Fruit fly (Drosophila melanogaster): ENCODE results near the gene Ets21C.

The Ets21C gene

DNA sequence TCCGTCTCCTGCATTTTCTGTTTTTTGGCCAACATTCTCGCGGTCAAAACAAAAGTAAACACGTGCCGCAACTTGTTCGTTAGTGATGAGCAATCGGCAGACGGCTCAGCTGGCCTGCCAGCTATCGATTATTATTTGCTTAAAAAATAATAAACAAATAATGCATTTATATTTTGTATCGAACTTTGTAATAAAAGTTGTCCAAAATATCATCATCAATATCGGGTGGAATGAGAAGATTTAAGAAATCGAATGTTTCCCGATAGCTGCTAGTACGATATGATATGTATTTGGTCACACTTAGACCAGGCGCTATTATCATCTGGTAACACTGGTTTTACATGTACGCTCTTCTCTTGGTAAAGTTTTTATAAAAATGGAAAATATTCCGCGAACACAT is 15.3 kb upstream of the Ets21C start, which contains the start of the genes Nle and Sf3b1 (continued):
- TF ChIP-seq gcm (GFP tag; optimal IDR thresholded peaks at IDR 0.05), result no peak
- peak; percentile 89 for TF ChIP-seq dm (GFP tag; optimal IDR thresholded peaks at IDR 0.05)
- no peak for TF ChIP-seq CG10209 (GFP tag; optimal IDR thresholded peaks at IDR 0.05)
- no peak for TF ChIP-seq Ada2b (GFP tag; IDR thresholded peaks at IDR 0.05)
- no peak for TF ChIP-seq usp (GFP tag; optimal IDR thresholded peaks at IDR 0.05)
- no peak for TF ChIP-seq Nf-YA (GFP tag; IDR thresholded peaks at IDR 0.05)
- no peak for TF ChIP-seq gem (tag; optimal IDR thresholded peaks at IDR 0.05)
- no peak for TF ChIP-seq CG31365 (tag; optimal IDR thresholded peaks at IDR 0.05)
- TF ChIP-seq Eip74EF (GFP tag; optimal IDR thresholded peaks at IDR 0.05), result no peak
- no peak for TF ChIP-seq NK7.1 (GFP tag; optimal IDR thresholded peaks at IDR 0.05)
- TF ChIP-seq Camta (GFP tag; optimal IDR thresholded peaks at IDR 0.05), result peak; percentile 3
- no peak for TF ChIP-seq Jarid2 (GFP tag; optimal IDR thresholded peaks at IDR 0.05)
- no peak for TF ChIP-seq abd-A (tag; optimal IDR thresholded peaks at IDR 0.05)
- TF ChIP-seq CG2889 (GFP tag; IDR thresholded peaks at IDR 0.05), result no peak
- no peak for TF ChIP-seq H15 (GFP tag; IDR thresholded peaks at IDR 0.05)
- TF ChIP-seq Doc2 (GFP tag; IDR thresholded peaks at IDR 0.05), result no peak
- TF ChIP-seq zfh2 (GFP tag; optimal IDR thresholded peaks at IDR 0.05), result peak; percentile 37
- TF ChIP-seq Max (GFP tag; optimal IDR thresholded peaks at IDR 0.05), result peak; percentile 89
- no peak for TF ChIP-seq CG10565 (GFP tag; optimal IDR thresholded peaks at IDR 0.05)
- TF ChIP-seq CG6791 (GFP tag; IDR thresholded peaks at IDR 0.05; ENCODE audit: partially characterized antibody), result peak; percentile 85
- peak; percentile 46 for TF ChIP-seq Fer3 (tag; optimal IDR thresholded peaks at IDR 0.05)
- peak; percentile 5 for TF ChIP-seq CG8089 (GFP tag; optimal IDR thresholded peaks at IDR 0.05)
- no peak for TF ChIP-seq Vsx1 (GFP tag; optimal IDR thresholded peaks at IDR 0.05)
- peak; percentile 81 for TF ChIP-seq MBD-R2 (GFP tag; IDR thresholded peaks at IDR 0.05)
- peak; percentile 78 for TF ChIP-seq CG3847 (GFP tag; IDR thresholded peaks at IDR 0.05)
- TF ChIP-seq tap (tag; optimal IDR thresholded peaks at IDR 0.05), result no peak
- TF ChIP-seq grau (tag; optimal IDR thresholded peaks at IDR 0.05), result peak; percentile 44
- no peak for TF ChIP-seq salm (tag; optimal IDR thresholded peaks at IDR 0.05)
- TF ChIP-seq mld (GFP tag; IDR thresholded peaks at IDR 0.05; ENCODE audit: partially characterized antibody), result peak; percentile 81; the same call in 2 of the 3 replicates
- TF ChIP-seq Aef1 (GFP tag; IDR thresholded peaks at IDR 0.05), result no peak
- peak; percentile 56 for TF ChIP-seq gro (GFP tag; optimal IDR thresholded peaks at IDR 0.05)
- TF ChIP-seq tx (GFP tag; optimal IDR thresholded peaks at IDR 0.05), result no peak
- TF ChIP-seq BtbVII (GFP tag; optimal IDR thresholded peaks at IDR 0.05), result no peak
- TF ChIP-seq Hand (GFP tag; optimal IDR thresholded peaks at IDR 0.05), result no peak
- 0 out of 2 replicates have a peak, but pooled peaks have one; percentile 33 for TF ChIP-seq CG14441 (GFP tag; IDR thresholded peaks at IDR 0.05)
- TF ChIP-seq amos (GFP tag; IDR thresholded peaks at IDR 0.05; ENCODE audit: partially characterized antibody), result peak; percentile 91
- TF ChIP-seq chinmo (GFP tag; IDR thresholded peaks at IDR 0.05; ENCODE audit: partially characterized antibody), result 0 out of 4 replicates have a peak, but pooled peaks have one; percentile 60
- peak; percentile 64 for TF ChIP-seq lilli (GFP tag; optimal IDR thresholded peaks at IDR 0.05)
- no peak for TF ChIP-seq CG14667 (GFP tag; IDR thresholded peaks at IDR 0.05)
- TF ChIP-seq CG10366 (GFP tag; IDR thresholded peaks at IDR 0.05), result peak; percentile 8; the same call in 1 of the 2 replicates
- peak; percentile 23 for TF ChIP-seq CG1647 (GFP tag; optimal IDR thresholded peaks at IDR 0.05)
- no peak for TF ChIP-seq nau (GFP tag; optimal IDR thresholded peaks at IDR 0.05)
- no peak for TF ChIP-seq CG12219 (GFP tag; optimal IDR thresholded peaks at IDR 0.05)
- no peak for TF ChIP-seq Mrtf (GFP tag; IDR thresholded peaks at IDR 0.05)
- TF ChIP-seq sc (optimal IDR thresholded peaks at IDR 0.05), result no peak
- TF ChIP-seq sc (GFP tag; optimal IDR thresholded peaks at IDR 0.05), result no peak
- no peak for TF ChIP-seq ac (GFP tag; optimal IDR thresholded peaks at IDR 0.05)
- TF ChIP-seq D19B (GFP tag; optimal IDR thresholded peaks at IDR 0.05), result no peak
- 0 out of 2 replicates have a peak, but pooled peaks have one; percentile 20 for TF ChIP-seq sob (GFP tag; IDR thresholded peaks at IDR 0.05)
- TF ChIP-seq CG16779 (GFP tag; IDR thresholded peaks at IDR 0.05), result no peak
- TF ChIP-seq Sox102F (GFP tag; optimal IDR thresholded peaks at IDR 0.05), result no peak

All from whole organism, embryonic.